Fruit fly (Drosophila melanogaster) Kc167 (cell line): ENCODE measurements around the gene Sec20.

Experiments
- Myc ChIP-seq: fragments of >200 bp; optimal IDR thresholded peaks from 2 replicates; lab custom pipeline; 2017; ENCODE audit warnings: missing external identifiers
- psq ChIP-seq: fragments of >200 bp; optimal IDR thresholded peaks from 2 replicates; lab custom pipeline; 2017; ENCODE audit warnings: missing external identifiers

dm6 chr3R:5772433-5772832 lies 51.9 kb downstream of the Sec20 start:
- TF ChIP-seq Myc, result no peak
- no peak for TF ChIP-seq psq
